Fruit fly (Drosophila melanogaster): ENCODE data around the gene cocoon.

The cocoon gene

DNA sequence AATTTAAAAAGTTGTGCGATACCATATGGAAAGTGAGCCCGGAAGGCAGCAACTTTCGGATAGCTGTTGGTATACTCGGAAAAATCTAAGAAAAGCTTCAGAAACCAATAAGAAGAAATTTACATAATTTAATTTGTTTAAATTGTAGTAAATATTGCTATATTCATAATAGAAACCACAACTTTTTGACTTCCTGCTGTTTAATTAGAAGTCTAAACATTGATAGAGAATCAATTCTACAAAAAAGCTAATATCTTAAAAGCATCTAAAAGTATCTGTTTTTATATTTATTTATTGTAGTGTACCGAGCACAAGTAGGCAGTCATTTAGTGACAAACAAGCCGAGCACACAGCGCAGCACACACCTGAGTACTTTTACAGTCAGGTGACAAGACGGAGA lies 22.4 kb upstream of the cocoon start, which contains the start of gene CG13455:
Gene CG13455, plus strand, starts transcription at position 301 of the 400 bp plus-strand sequence.
- TF ChIP-seq unc-4 (GFP tag; IDR thresholded peaks at IDR 0.05; ENCODE audit: partially characterized antibody): no peak
- TF ChIP-seq seq (GFP tag; IDR thresholded peaks at IDR 0.05): no peak

DNA sequence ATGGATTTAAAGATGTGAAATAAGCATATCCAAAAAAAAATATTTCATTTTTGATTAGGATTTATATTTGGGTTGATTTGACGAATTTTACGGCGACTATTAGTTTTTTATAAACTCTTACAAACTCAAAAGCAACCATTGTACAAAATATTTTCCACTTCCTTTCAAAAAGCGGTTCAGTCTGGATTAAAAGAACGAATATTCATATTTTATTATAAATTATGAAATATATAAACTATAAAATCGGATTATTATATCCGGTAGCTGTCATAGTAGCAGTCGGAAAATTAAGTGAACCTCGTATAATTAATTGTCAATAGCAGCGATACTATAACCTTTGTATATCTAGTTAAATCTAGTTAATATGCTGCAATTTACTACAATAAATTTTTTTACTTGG lies 21.5 kb upstream of the cocoon start, which contains the start of gene CG12355:
Gene CG12355, minus strand, starts transcription at position 101 of the 400 bp plus-strand sequence.
- TF ChIP-seq CG31224 (GFP tag; IDR thresholded peaks at IDR 0.05) (no peak), CG34224 (GFP tag; IDR thresholded peaks at IDR 0.05; ENCODE audit: partially characterized antibody) (no peak), CG6683 (GFP tag; optimal IDR thresholded peaks at IDR 0.05) (no peak), CG9437 (GFP tag; optimal IDR thresholded peaks at IDR 0.05) (no peak), gcm2 (GFP tag; optimal IDR thresholded peaks at IDR 0.05) (no peak)

DNA sequence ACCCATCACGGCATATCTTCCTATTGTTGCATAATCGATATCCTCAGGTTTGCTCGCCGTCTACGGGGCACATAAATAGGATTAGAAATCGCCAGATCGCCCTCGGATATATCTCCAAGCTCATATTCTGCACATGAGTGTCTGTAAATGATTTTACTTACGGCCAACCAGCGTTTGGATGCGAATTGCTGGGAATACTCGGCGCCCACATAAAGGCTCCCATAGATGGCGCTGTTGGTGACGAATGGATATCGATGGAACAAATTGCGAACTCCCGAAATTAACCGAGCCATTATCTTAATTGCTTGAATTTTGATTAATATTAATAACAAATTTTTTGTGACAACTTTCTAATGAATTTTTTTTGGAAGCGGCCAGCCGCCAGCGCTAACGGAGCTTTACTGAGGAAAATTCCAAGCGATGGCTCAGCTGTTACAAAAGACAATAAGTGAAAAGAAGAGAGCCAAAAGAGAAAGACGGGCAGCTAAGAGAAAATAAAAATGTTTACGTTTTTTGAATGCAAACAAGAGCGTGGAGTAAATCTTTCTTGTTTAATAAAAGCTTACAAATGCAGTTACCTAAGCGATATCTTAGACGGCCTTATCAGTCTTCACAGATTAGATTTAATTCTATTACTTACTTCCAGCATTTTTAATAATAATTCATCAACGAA lies 20.8 kb upstream of the cocoon start:
- peak; percentile 38 for TF ChIP-seq sqz (GFP tag; optimal IDR thresholded peaks at IDR 0.05)
- no peak for TF ChIP-seq scrt (GFP tag; optimal IDR thresholded peaks at IDR 0.05)
- no peak for TF ChIP-seq shn (GFP tag; optimal IDR thresholded peaks at IDR 0.05)
- no peak for TF ChIP-seq zfh2 (GFP tag; optimal IDR thresholded peaks at IDR 0.05)
- TF ChIP-seq CG16813 (GFP tag; IDR thresholded peaks at IDR 0.05; ENCODE audit: partially characterized antibody): no peak
- no peak for TF ChIP-seq CG10321 (GFP tag; IDR thresholded peaks at IDR 0.05)
- TF ChIP-seq CTCF (GFP tag; optimal IDR thresholded peaks at IDR 0.05): peak; percentile 88
- 0 out of 3 replicates have a peak, but pooled peaks have one; percentile 35 for TF ChIP-seq Dbx (GFP tag; IDR thresholded peaks at IDR 0.05)
- no peak for TF ChIP-seq Ravus (GFP tag; IDR thresholded peaks at IDR 0.05)
- TF ChIP-seq Ets97D (GFP tag; optimal IDR thresholded peaks at IDR 0.05): no peak
- no peak for TF ChIP-seq CG32767 (GFP tag; IDR thresholded peaks at IDR 0.05)
- no peak for TF ChIP-seq eyg (GFP tag; optimal IDR thresholded peaks at IDR 0.05)
- TF ChIP-seq ATbp (GFP tag; optimal IDR thresholded peaks at IDR 0.05): peak; percentile 35
- TF ChIP-seq CG10431 (GFP tag; optimal IDR thresholded peaks at IDR 0.05): peak; percentile 11
- TF ChIP-seq MBD-R2 (GFP tag; IDR thresholded peaks at IDR 0.05): no peak
- TF ChIP-seq lbe (GFP tag; optimal IDR thresholded peaks at IDR 0.05): no peak
- TF ChIP-seq Awh (GFP tag; IDR thresholded peaks at IDR 0.05): no peak
- peak; percentile 21 for TF ChIP-seq exex (tag; optimal IDR thresholded peaks at IDR 0.05)
- TF ChIP-seq nerfin-1 (tag; optimal IDR thresholded peaks at IDR 0.05): peak; percentile 7
- peak; percentile 1 for TF ChIP-seq CG4707 (GFP tag; optimal IDR thresholded peaks at IDR 0.05)
- TF ChIP-seq Asciz (GFP tag; optimal IDR thresholded peaks at IDR 0.05): peak; percentile 51
- TF ChIP-seq CG17361 (GFP tag; IDR thresholded peaks at IDR 0.05): 0 out of 3 replicates have a peak, but pooled peaks have one; percentile 8
- no peak for TF ChIP-seq Hmx (GFP tag; optimal IDR thresholded peaks at IDR 0.05)
- no peak for TF ChIP-seq CG15514 (GFP tag; optimal IDR thresholded peaks at IDR 0.05)
- no peak for TF ChIP-seq cad (GFP tag; optimal IDR thresholded peaks at IDR 0.05)
- no peak for TF ChIP-seq al (GFP tag; IDR thresholded peaks at IDR 0.05)
- TF ChIP-seq knrl (GFP tag; IDR thresholded peaks at IDR 0.05; ENCODE audit: partially characterized antibody): no peak
- no peak for TF ChIP-seq insv (GFP tag; optimal IDR thresholded peaks at IDR 0.05)
- peak; percentile 49 for TF ChIP-seq sd (tag; optimal IDR thresholded peaks at IDR 0.05)
- TF ChIP-seq CG15269 (tag; optimal IDR thresholded peaks at IDR 0.05): no peak
- TF ChIP-seq sug (tag; optimal IDR thresholded peaks at IDR 0.05): peak; percentile 1
- TF ChIP-seq lab (GFP tag; optimal IDR thresholded peaks at IDR 0.05): peak; percentile 25
- TF ChIP-seq CG13424 (tag; optimal IDR thresholded peaks at IDR 0.05): no peak
- TF ChIP-seq kah (GFP tag; optimal IDR thresholded peaks at IDR 0.05): peak; percentile 3
- TF ChIP-seq ara (GFP tag; IDR thresholded peaks at IDR 0.05): peak; percentile 47; the same call in 1 of the 2 replicates
- peak; percentile 86 for TF ChIP-seq CG3163 (GFP tag; optimal IDR thresholded peaks at IDR 0.05)
- TF ChIP-seq rib (GFP tag; IDR thresholded peaks at IDR 0.05): no peak
- TF ChIP-seq CG15601 (tag; optimal IDR thresholded peaks at IDR 0.05): peak; percentile 20
- 0 out of 2 replicates have a peak, but pooled peaks have one; percentile 0 for TF ChIP-seq vvl (GFP tag; IDR thresholded peaks at IDR 0.05)
